Fruit fly (Drosophila melanogaster): ENCODE data around the gene Cda5.

DNA sequence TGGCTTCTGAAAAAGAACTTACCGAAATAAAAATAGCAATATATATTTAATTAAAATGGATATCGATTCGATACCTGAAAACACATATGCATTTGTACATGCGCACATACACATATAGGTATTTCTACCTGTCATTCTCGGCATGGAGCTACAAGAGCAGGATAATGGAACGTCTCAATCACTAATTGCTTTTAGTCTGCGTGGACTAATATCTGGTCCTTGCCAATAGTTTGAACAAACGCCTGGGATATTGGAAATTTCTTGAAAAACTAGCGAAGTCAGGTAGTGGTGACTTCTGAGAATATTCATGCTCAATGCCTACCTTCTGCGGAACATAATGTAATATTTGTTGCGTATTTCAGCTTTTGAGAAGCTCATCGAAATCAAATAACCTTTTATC lies 24.0 kb upstream of the Cda5 start:
- TF ChIP-seq Myc (optimal IDR thresholded peaks at IDR 0.05) = no peak
- TF ChIP-seq psq (optimal IDR thresholded peaks at IDR 0.05) = no peak
- no peak for TF ChIP-seq h (optimal IDR thresholded peaks at IDR 0.05)
- no peak for TF ChIP-seq ttk (optimal IDR thresholded peaks at IDR 0.05)
- TF ChIP-seq insv (optimal IDR thresholded peaks at IDR 0.05) = no peak
